Fruit fly (Drosophila melanogaster) whole organism, embryonic: ENCODE results near the gene Der-2.

Experiments used
- Ada2b ChIP-seq: fragments of 200-800 bp; sonication (Bioruptor generic); IDR thresholded peaks from 2 replicates; pipeline ENCODE4 v1.3.6; 2022; ENCODE audit warnings: missing biosample characterization, missing genetic modification characterization
- B-H2 ChIP-seq: fragments of 200-800 bp; sonication (Bioruptor generic); optimal IDR thresholded peaks from 2 replicates; lab custom pipeline; 2018; ENCODE audit warnings: missing biosample characterization, mild to moderate bottlenecking, missing genetic modification characterization
- CG10209 ChIP-seq: fragments of 200-800 bp; sonication (Bioruptor generic); optimal IDR thresholded peaks from 3 replicates; lab custom pipeline; 2017; ENCODE audit warnings: missing biosample characterization, mild to moderate bottlenecking, missing genetic modification characterization, missing genetic modification reagents
- CG1024 ChIP-seq: fragments of 200-800 bp; sonication (Bioruptor generic); IDR thresholded peaks from 2 replicates; pipeline ENCODE4 v1.3.6; 2022; ENCODE audit warnings: missing biosample characterization, missing genetic modification characterization
- CG10654 ChIP-seq: fragments of 200-800 bp; sonication (Bioruptor generic); optimal IDR thresholded peaks from 2 replicates; lab custom pipeline; 2016; ENCODE audit warnings: missing biosample characterization, missing genetic modification characterization
- CG1233 ChIP-seq: fragments of 200-800 bp; sonication (Bioruptor generic); optimal IDR thresholded peaks from 4 replicates; lab custom pipeline; 2018; ENCODE audit warnings: missing biosample characterization, mild to moderate bottlenecking, missing genetic modification characterization
- CG1603 ChIP-seq: fragments of 200-800 bp; sonication (Bioruptor generic); optimal IDR thresholded peaks from 2 replicates; lab custom pipeline; 2019; ENCODE audit warnings: missing biosample characterization, mild to moderate bottlenecking, missing genetic modification characterization, moderate library complexity
- CG1792 ChIP-seq: fragments of 200-800 bp; sonication (Bioruptor generic); optimal IDR thresholded peaks from 2 replicates; lab custom pipeline; 2016; ENCODE audit warnings: missing biosample characterization, missing genetic modification characterization
- CG2129 ChIP-seq: fragments of 200-800 bp; sonication (Bioruptor generic); IDR thresholded peaks from 2 replicates; pipeline ENCODE4 v1.3.6; 2022; ENCODE audit warnings: missing biosample characterization, missing genetic modification characterization; ENCODE audit not compliant: partially characterized antibody
- CG2199 ChIP-seq: fragments of 200-800 bp; sonication (Bioruptor generic); IDR thresholded peaks from 3 replicates; pipeline ENCODE4 v1.3.6; 2022; ENCODE audit warnings: missing biosample characterization, missing genetic modification characterization
- CG30403 ChIP-seq: fragments of 200-800 bp; sonication (Bioruptor generic); optimal IDR thresholded peaks from 3 replicates; lab custom pipeline; 2016; ENCODE audit warnings: missing biosample characterization, missing genetic modification characterization
- CG31224 ChIP-seq: fragments of 200-800 bp; sonication (Bioruptor generic); IDR thresholded peaks from 2 replicates; pipeline ENCODE4 v1.3.6; 2022; ENCODE audit warnings: missing biosample characterization, missing genetic modification characterization
- CG4617 ChIP-seq: fragments of 200-800 bp; sonication (Bioruptor generic); optimal IDR thresholded peaks from 3 replicates; lab custom pipeline; 2016; ENCODE audit warnings: missing biosample characterization, missing genetic modification characterization, borderline replicate concordance
- CG5953 ChIP-seq: fragments of 200-800 bp; sonication (Bioruptor generic); IDR thresholded peaks from 2 replicates; pipeline ENCODE4 v1.3.6; 2022; ENCODE audit warnings: missing biosample characterization, missing genetic modification characterization
- CG7357 ChIP-seq: fragments of 200-800 bp; sonication (Bioruptor generic); IDR thresholded peaks from 3 replicates; pipeline ENCODE4 v1.3.6; 2022; ENCODE audit warnings: missing biosample characterization, missing genetic modification characterization
- CG7745 ChIP-seq: fragments of 200-800 bp; sonication (Bioruptor generic); optimal IDR thresholded peaks from 2 replicates; lab custom pipeline; 2018; ENCODE audit warnings: missing biosample characterization, mild to moderate bottlenecking, missing genetic modification characterization, moderate library complexity
- CG9215 ChIP-seq: fragments of 200-800 bp; sonication (Bioruptor generic); IDR thresholded peaks from 2 replicates; pipeline ENCODE4 v1.3.6; 2022; ENCODE audit warnings: missing biosample characterization, missing genetic modification characterization
- CG9932 ChIP-seq: fragments of 200-800 bp; sonication (Bioruptor generic); IDR thresholded peaks from 2 replicates; pipeline ENCODE4 v1.3.6; 2022; ENCODE audit warnings: missing biosample characterization, missing genetic modification characterization
- Camta ChIP-seq: fragments of 200-800 bp; sonication (Bioruptor generic); optimal IDR thresholded peaks from 2 replicates; lab custom pipeline; 2016; ENCODE audit warnings: missing biosample characterization, missing genetic modification characterization
- Dfd ChIP-seq, 2 experiments: fragments of >200 bp; optimal IDR thresholded peaks; 2 replicates each; lab custom pipeline; 2017; ENCODE audit warnings: missing biosample characterization in 2 of 2, missing genetic modification characterization in 2 of 2
- Dp ChIP-seq: fragments of 200-800 bp; sonication (Bioruptor generic); optimal IDR thresholded peaks from 2 replicates; lab custom pipeline; 2018; ENCODE audit warnings: missing biosample characterization, mild to moderate bottlenecking, missing genetic modification characterization, moderate library complexity
- E2f1 ChIP-seq: fragments of 200-800 bp; sonication (Bioruptor generic); IDR thresholded peaks from 2 replicates; pipeline ENCODE4 v1.3.6; 2022; ENCODE audit warnings: missing biosample characterization, missing genetic modification characterization
- Gsc ChIP-seq: fragments of 200-800 bp; sonication (Bioruptor generic); IDR thresholded peaks from 2 replicates; pipeline ENCODE4 v1.3.6; 2022; ENCODE audit warnings: missing biosample characterization, missing genetic modification characterization
- Hr51 ChIP-seq, 2 experiments: fragments of 200-800 bp; sonication (Bioruptor generic); optimal IDR thresholded peaks; 2 replicates in 1 of 2; 3 replicates in 1 of 2; lab custom pipeline; 2016 to 2018; ENCODE audit warnings: missing biosample characterization in 2 of 2, missing genetic modification characterization in 2 of 2, mild to moderate bottlenecking in 1 of 2, moderate library complexity in 1 of 2
- NC2β ChIP-seq: fragments of 200-800 bp; sonication (Bioruptor generic); optimal IDR thresholded peaks from 2 replicates; lab custom pipeline; 2016; ENCODE audit warnings: missing biosample characterization, missing genetic modification characterization
- Sox102F ChIP-seq: fragments of 200-800 bp; sonication (Bioruptor generic); optimal IDR thresholded peaks from 2 replicates; lab custom pipeline; 2018; ENCODE audit warnings: missing biosample characterization, mild to moderate bottlenecking, missing genetic modification characterization, moderate library complexity
- Taf1 ChIP-seq: fragments of 200-800 bp; sonication (Bioruptor generic); IDR thresholded peaks from 2 replicates; pipeline ENCODE4 v1.3.6; 2022; ENCODE audit warnings: missing biosample characterization, missing genetic modification characterization
- Tbp ChIP-seq: fragments of >200 bp; optimal IDR thresholded peaks from 2 replicates; lab custom pipeline; 2018; ENCODE audit warnings: missing biosample characterization, missing genetic modification characterization
- cad ChIP-seq: fragments of >200 bp; optimal IDR thresholded peaks from 2 replicates; lab custom pipeline; 2017; ENCODE audit warnings: missing biosample characterization, missing genetic modification characterization
- caup ChIP-seq: fragments of 200-800 bp; sonication (Bioruptor generic); optimal IDR thresholded peaks from 3 replicates; lab custom pipeline; 2017; ENCODE audit warnings: missing biosample characterization, mild to moderate bottlenecking, missing genetic modification characterization, moderate library complexity; ENCODE audit not compliant: severe bottlenecking
- ci ChIP-seq: fragments of 200-800 bp; sonication (Bioruptor generic); IDR thresholded peaks from 3 replicates; pipeline ENCODE4 v1.3.6; 2022; ENCODE audit warnings: missing biosample characterization, missing genetic modification characterization
- corto ChIP-seq: fragments of 200-800 bp; sonication (Bioruptor generic); optimal IDR thresholded peaks from 2 replicates; lab custom pipeline; 2016; ENCODE audit warnings: missing biosample characterization, mild to moderate bottlenecking, missing genetic modification characterization, moderate library complexity
- crc ChIP-seq: fragments of 200-800 bp; sonication (Bioruptor generic); optimal IDR thresholded peaks from 2 replicates; lab custom pipeline; 2016; ENCODE audit warnings: missing biosample characterization, missing genetic modification characterization
- exex ChIP-seq: fragments of 200-800 bp; sonication (Bioruptor generic); optimal IDR thresholded peaks from 4 replicates; lab custom pipeline; 2018; ENCODE audit warnings: missing biosample characterization, mild to moderate bottlenecking, missing genetic modification characterization, moderate library complexity
- grn ChIP-seq: fragments of 200-800 bp; sonication (Bioruptor generic); optimal IDR thresholded peaks from 3 replicates; lab custom pipeline; 2017; ENCODE audit warnings: missing biosample characterization, missing genetic modification characterization
- hbn ChIP-seq: fragments of 200-800 bp; sonication (Bioruptor generic); IDR thresholded peaks from 2 replicates; pipeline ENCODE4 v1.3.6; 2022; ENCODE audit warnings: missing biosample characterization, missing genetic modification characterization; ENCODE audit not compliant: partially characterized antibody
- hth ChIP-seq: fragments of >200 bp; optimal IDR thresholded peaks from 2 replicates; lab custom pipeline; 2017; ENCODE audit warnings: inconsistent platforms
- insv ChIP-seq, 2 experiments: fragments of 200-800 bp; sonication (Bioruptor generic); optimal IDR thresholded peaks; 3 replicates each; lab custom pipeline; 2016 to 2018; ENCODE audit warnings: missing biosample characterization in 2 of 2, missing genetic modification characterization in 2 of 2
- maf-S ChIP-seq: fragments of 200-800 bp; sonication (Bioruptor generic); optimal IDR thresholded peaks from 2 replicates; lab custom pipeline; 2016; ENCODE audit warnings: missing biosample characterization, missing genetic modification characterization
- nerfin-2 ChIP-seq: fragments of 200-800 bp; sonication (Bioruptor generic); IDR thresholded peaks from 2 replicates; pipeline ENCODE4 v1.3.6; 2022; ENCODE audit warnings: missing biosample characterization, missing genetic modification characterization; ENCODE audit not compliant: partially characterized antibody
- phol ChIP-seq: fragments of 200-800 bp; sonication (Bioruptor generic); optimal IDR thresholded peaks from 3 replicates; lab custom pipeline; 2018; ENCODE audit warnings: missing biosample characterization, mild to moderate bottlenecking, missing genetic modification characterization, moderate library complexity
- ranshi ChIP-seq: fragments of 200-800 bp; sonication (Bioruptor generic); IDR thresholded peaks from 2 replicates; pipeline ENCODE4 v1.3.6; 2022; ENCODE audit warnings: missing biosample characterization, missing genetic modification characterization
- sob ChIP-seq: fragments of 200-800 bp; sonication (Bioruptor generic); IDR thresholded peaks from 2 replicates; pipeline ENCODE4 v1.3.6; 2022; ENCODE audit warnings: missing biosample characterization, missing genetic modification characterization
- sqz ChIP-seq: fragments of 200-800 bp; sonication (Bioruptor generic); optimal IDR thresholded peaks from 3 replicates; lab custom pipeline; 2018; ENCODE audit warnings: missing biosample characterization, mild to moderate bottlenecking, missing genetic modification characterization
- tgo ChIP-seq: fragments of 200-800 bp; sonication (Bioruptor generic); IDR thresholded peaks from 3 replicates; pipeline ENCODE4 v1.3.6; 2022; ENCODE audit warnings: missing biosample characterization, missing genetic modification characterization
- ttk ChIP-seq: fragments of 200-800 bp; sonication (Bioruptor generic); IDR thresholded peaks from 2 replicates; pipeline ENCODE4 v2.1.2; 2022; ENCODE audit warnings: missing biosample characterization, missing genetic modification characterization
- unc-4 ChIP-seq: fragments of 200-800 bp; sonication (Bioruptor generic); IDR thresholded peaks from 2 replicates; pipeline ENCODE4 v1.3.6; 2022; ENCODE audit warnings: missing biosample characterization, missing genetic modification characterization; ENCODE audit not compliant: partially characterized antibody
- usp ChIP-seq: fragments of >200 bp; optimal IDR thresholded peaks from 2 replicates; lab custom pipeline; 2017; ENCODE audit warnings: missing biosample characterization, missing genetic modification characterization
- wdn ChIP-seq: fragments of 200-800 bp; sonication (Bioruptor generic); IDR thresholded peaks from 2 replicates; pipeline ENCODE4 v1.3.6; 2022; ENCODE audit warnings: missing biosample characterization, missing genetic modification characterization
- zfh2 ChIP-seq: fragments of 200-800 bp; sonication (Bioruptor generic); optimal IDR thresholded peaks from 2 replicates; lab custom pipeline; 2016; ENCODE audit warnings: missing biosample characterization, missing genetic modification characterization

Gene Der-2

dm6 chr3R:16449187-16449973 lies 34.6 kb downstream of the Der-2 start (continued):
- TF ChIP-seq CG31224 (GFP tag; lab: Robert Waterston, UW) (peak; percentile 85), maf-S (GFP tag; lab: Kevin White, UChicago) (peak; percentile 84), CG5953 (peak; percentile 92), CG7357 (peak; percentile 87), CG1024 (GFP tag; lab: Robert Waterston, UW) (peak; percentile 94), cad (GFP tag; lab: Kevin White, UChicago) (no peak), CG9215 (GFP tag; lab: Robert Waterston, UW) (peak; percentile 87), CG10209 (peak; percentile 90), usp (no peak), sob (peak; percentile 91), Camta (peak; percentile 88), caup (GFP tag; lab: Kevin White, UChicago) (peak; percentile 74), exex (tag; lab: Kevin White, UChicago) (peak; percentile 13), grn (GFP tag; lab: Kevin White, UChicago) (no peak), wdn (GFP tag; lab: Robert Waterston, UW) (peak; percentile 80), CG1603 (peak; percentile 97), insv (GFP tag; optimal IDR thresholded peaks at IDR 0.05; lab: Kevin White, UChicago) (peak; percentile 20 to 40), nerfin-2 (GFP tag; lab: Robert Waterston, UW) (no peak), zfh2 (peak; percentile 60), CG1792 (GFP tag; lab: Kevin White, UChicago) (peak; percentile 89), E2f1 (peak; percentile 94), ranshi (peak; percentile 95; the same call in 1 of the 2 replicates), CG4617 (GFP tag; lab: Kevin White, UChicago) (peak; percentile 67), CG9932 (peak; percentile 78), Dp (GFP tag; lab: Kevin White, UChicago) (no peak), crc (peak; percentile 84), CG2199 (peak; percentile 98), corto (GFP tag; lab: Kevin White, UChicago) (no peak), Sox102F (peak; percentile 97), hbn (no peak), tgo (GFP tag; lab: Robert Waterston, UW) (peak; percentile 92), ttk (GFP tag; lab: Robert Waterston, UW) (peak; percentile 96), CG10654 (GFP tag; lab: Kevin White, UChicago) (peak; percentile 93), phol (peak; percentile 96), hth (lab: Kevin White, UChicago) (no peak), ci (GFP tag; lab: Robert Waterston, UW) (peak; percentile 98), Hr51 (GFP tag; optimal IDR thresholded peaks at IDR 0.05; lab: Kevin White, UChicago) (peak; percentile 81 to 83), sqz (GFP tag; lab: Kevin White, UChicago) (peak; percentile 91), B-H2 (peak; percentile 58), NC2β (GFP tag; lab: Kevin White, UChicago) (peak; percentile 89), Dfd (GFP tag; optimal IDR thresholded peaks at IDR 0.05; lab: Kevin White, UChicago) (no peak), CG1233 (peak; percentile 90), unc-4 (no peak), Tbp (GFP tag; lab: Kevin White, UChicago) (no peak), CG7745 (tag; lab: Kevin White, UChicago) (peak; percentile 75), Taf1 (peak; percentile 74), CG2129 (GFP tag; lab: Robert Waterston, UW) (no peak), Ada2b (GFP tag; lab: Robert Waterston, UW) (peak; percentile 94), Gsc (peak; percentile 97; the same call in 1 of the 2 replicates), CG30403 (GFP tag; lab: Kevin White, UChicago) (peak; percentile 93)
